Worm (Caenorhabditis elegans) whole organism, L1 larva: ENCODE measurements around the gene nspg-4.

Experiments used
- C04F5.9 ChIP-seq: sonication (generic microtip); optimal IDR thresholded peaks from 2 replicates; lab custom pipeline; 2016; ENCODE audit warnings: missing genetic modification characterization, missing compliant biosample characterization
- C16A3.4 ChIP-seq: fragments of 150-350 bp; optimal IDR thresholded peaks from 2 replicates; lab custom pipeline; 2014; ENCODE audit warnings: missing biosample characterization, missing genetic modification characterization
- C34B4.2 ChIP-seq: sonication (generic microtip); optimal IDR thresholded peaks from 2 replicates; lab custom pipeline; 2017; ENCODE audit warnings: mild to moderate bottlenecking, missing genetic modification characterization, missing compliant biosample characterization
- Y116A8C.19 ChIP-seq: sonication (generic microtip); optimal IDR thresholded peaks from 2 replicates; lab custom pipeline; 2016; ENCODE audit warnings: missing compliant biosample characterization, missing genetic modification characterization, borderline replicate concordance
- aha-1 ChIP-seq: fragments of 150-350 bp; optimal IDR thresholded peaks from 2 replicates; lab custom pipeline; 2014; ENCODE audit warnings: missing biosample characterization, missing genetic modification characterization
- blmp-1 ChIP-seq: fragments of 150-350 bp; optimal IDR thresholded peaks from 2 replicates; lab custom pipeline; 2014; ENCODE audit warnings: missing biosample characterization, missing genetic modification characterization
- ceh-63 ChIP-seq: fragments of 200-800 bp; sonication (Bioruptor generic); optimal IDR thresholded peaks from 2 replicates; lab custom pipeline; 2018; ENCODE audit warnings: mild to moderate bottlenecking, missing genetic modification characterization, missing compliant biosample characterization
- ceh-8 ChIP-seq: fragments of 200-800 bp; sonication (Bioruptor generic); optimal IDR thresholded peaks from 2 replicates; lab custom pipeline; 2018; ENCODE audit warnings: mild to moderate bottlenecking, missing genetic modification characterization, moderate library complexity, missing compliant biosample characterization
- ces-1 ChIP-seq: fragments of 150-350 bp; optimal IDR thresholded peaks from 2 replicates; lab custom pipeline; 2014; ENCODE audit warnings: missing biosample characterization, missing genetic modification reagents, missing genetic modification characterization
- dsc-1 ChIP-seq: sonication (generic microtip); optimal IDR thresholded peaks from 2 replicates; lab custom pipeline; 2016; ENCODE audit warnings: mild to moderate bottlenecking, missing genetic modification characterization, missing compliant biosample characterization
- efl-1 ChIP-seq, 4 experiments: fragments of 150-350 bp; optimal IDR thresholded peaks in 3 of 4; peaks in 1 of 4; 1 replicate in 1 of 4; 2 replicates in 3 of 4; lab custom pipeline; 2014; ENCODE audit warnings: missing biosample characterization in 2 of 4, missing genetic modification characterization in 2 of 4, missing genetic modification reagents in 2 of 4
- elt-3 ChIP-seq, 6 experiments: fragments of 150-350 bp in 1 of 6; sonication (generic microtip); optimal IDR thresholded peaks; 2 replicates each; lab custom pipeline; 2017 to 2018; ENCODE audit warnings: missing biosample characterization in 6 of 6, missing genetic modification characterization in 6 of 6, inconsistent platforms in 1 of 6
- ets-5 ChIP-seq: fragments of 200-800 bp; sonication (Bioruptor generic); IDR thresholded peaks from 2 replicates; pipeline ENCODE4 v1.3.6; 2022; ENCODE audit warnings: missing genetic modification characterization, missing compliant biosample characterization
- fkh-10 ChIP-seq: sonication (generic microtip); optimal IDR thresholded peaks from 2 replicates; lab custom pipeline; 2017; ENCODE audit warnings: missing biosample characterization, missing genetic modification reagents, missing genetic modification characterization
- fkh-4 ChIP-seq: sonication (generic microtip); optimal IDR thresholded peaks from 2 replicates; lab custom pipeline; 2016; ENCODE audit warnings: missing compliant biosample characterization, missing genetic modification characterization, borderline replicate concordance
- hlh-4 ChIP-seq: sonication (generic microtip); optimal IDR thresholded peaks from 2 replicates; lab custom pipeline; 2016; ENCODE audit warnings: mild to moderate bottlenecking, missing genetic modification characterization, missing compliant biosample characterization
- lin-13 ChIP-seq: fragments of 150-350 bp; optimal IDR thresholded peaks from 2 replicates; lab custom pipeline; 2014; ENCODE audit warnings: missing biosample characterization, missing genetic modification reagents, missing genetic modification characterization
- lir-3 ChIP-seq: sonication (generic microtip); optimal IDR thresholded peaks from 2 replicates; lab custom pipeline; 2016; ENCODE audit warnings: mild to moderate bottlenecking, missing genetic modification characterization, moderate library complexity, missing compliant biosample characterization; ENCODE audit not compliant: poor library complexity
- mdl-1 ChIP-seq, 2 experiments: fragments of 150-350 bp; optimal IDR thresholded peaks; 2 replicates each; lab custom pipeline; 2014 to 2017; ENCODE audit warnings: missing biosample characterization in 2 of 2, missing genetic modification characterization in 2 of 2, inconsistent platforms in 1 of 2
- mep-1 ChIP-seq: fragments of 150-350 bp; optimal IDR thresholded peaks from 2 replicates; lab custom pipeline; 2014; ENCODE audit warnings: missing biosample characterization, missing genetic modification characterization
- nhr-12 ChIP-seq: sonication (generic microtip); optimal IDR thresholded peaks from 2 replicates; lab custom pipeline; 2017; ENCODE audit warnings: missing biosample characterization, missing genetic modification characterization
- nhr-19 ChIP-seq: fragments of 200-800 bp; sonication (Bioruptor generic); conservative IDR thresholded peaks from 2 replicates; pipeline ENCODE4 v1.3.6; 2022; ENCODE audit warnings: missing genetic modification characterization, missing compliant biosample characterization
- nhr-85 ChIP-seq: sonication (generic microtip); peaks from one replicate; lab custom pipeline; 2016; ENCODE audit warnings: missing genetic modification characterization, inconsistent platforms, missing compliant biosample characterization
- nhr-90 ChIP-seq: sonication (generic microtip); optimal IDR thresholded peaks from 2 replicates; lab custom pipeline; 2016; ENCODE audit warnings: mild to moderate bottlenecking, missing genetic modification characterization, missing compliant biosample characterization; ENCODE audit not compliant: poor library complexity
- pag-3 ChIP-seq: sonication (generic microtip); optimal IDR thresholded peaks from 2 replicates; lab custom pipeline; 2017; ENCODE audit warnings: missing genetic modification characterization, mild to moderate bottlenecking, missing compliant biosample characterization, antibody characterized with exemption, borderline replicate concordance; ENCODE audit not compliant: insufficient read depth
- snu-23 ChIP-seq: sonication (generic microtip); optimal IDR thresholded peaks from 2 replicates; lab custom pipeline; 2016; ENCODE audit warnings: missing genetic modification characterization, missing compliant biosample characterization
- sup-37 ChIP-seq: fragments of 200-800 bp; sonication (Bioruptor generic); optimal IDR thresholded peaks from 2 replicates; lab custom pipeline; 2018; ENCODE audit warnings: mild to moderate bottlenecking, missing genetic modification characterization, missing compliant biosample characterization
- swsn-7 ChIP-seq: sonication (generic microtip); optimal IDR thresholded peaks from 2 replicates; lab custom pipeline; 2016; ENCODE audit warnings: missing genetic modification characterization, missing compliant biosample characterization
- tlp-1 ChIP-seq: fragments of 150-350 bp; optimal IDR thresholded peaks from 2 replicates; lab custom pipeline; 2014; ENCODE audit warnings: missing biosample characterization, missing genetic modification characterization
- unc-30 ChIP-seq: sonication (generic microtip); optimal IDR thresholded peaks from 2 replicates; lab custom pipeline; 2017; ENCODE audit warnings: missing biosample characterization, missing genetic modification characterization
- unc-62 ChIP-seq: fragments of 150-350 bp; optimal IDR thresholded peaks from 2 replicates; lab custom pipeline; 2014; ENCODE audit warnings: missing biosample characterization, missing genetic modification reagents, missing genetic modification characterization
- unc-98 ChIP-seq: fragments of 200-800 bp; sonication (Bioruptor generic); IDR thresholded peaks from 2 replicates; pipeline ENCODE4 v1.3.6; 2022; ENCODE audit warnings: missing genetic modification characterization, missing compliant biosample characterization
- vab-15 ChIP-seq: sonication (generic microtip); optimal IDR thresholded peaks from 2 replicates; lab custom pipeline; 2017; ENCODE audit warnings: missing genotype, mild to moderate bottlenecking, missing genetic modification characterization, missing compliant biosample characterization
- xbp-1 ChIP-seq: sonication (generic microtip); optimal IDR thresholded peaks from 2 replicates; lab custom pipeline; 2016; ENCODE audit warnings: missing genetic modification characterization, missing compliant biosample characterization
- ztf-11 ChIP-seq, 2 experiments: sonication (generic microtip); optimal IDR thresholded peaks; 2 replicates each; lab custom pipeline; 2016 to 2017; ENCODE audit warnings: missing genetic modification characterization in 2 of 2, missing biosample characterization in 1 of 2, missing compliant biosample characterization in 1 of 2

Gene nspg-4

ce11 chrX:3350306-3350705, at the start of gene nspg-4:
Gene nspg-4 (minus strand): TSS chrX:3350406.
- TF ChIP-seq nhr-19 (no peak), C34B4.2 (tag; lab: Kevin White, UChicago) (no peak), C04F5.9 (tag; lab: Kevin White, UChicago) (no peak), fkh-4 (tag; lab: Kevin White, UChicago) (no peak), sup-37 (no peak), tlp-1 (tag; lab: Kevin White, UChicago) (no peak), hlh-4 (tag; lab: Kevin White, UChicago) (no peak), nhr-12 (tag; lab: Kevin White, UChicago) (no peak), snu-23 (GFP tag; lab: Kevin White, UChicago) (no peak), xbp-1 (tag; lab: Kevin White, UChicago) (no peak), elt-3 (tag; optimal IDR thresholded peaks at IDR 0.05; lab: Kevin White, UChicago) (no peak), vab-15 (tag; lab: Kevin White, UChicago) (no peak)
- TF ChIP-seq, all 84 proteins: peak for 0

- TF ChIP-seq fkh-10 (GFP tag; lab: Kevin White, UChicago) (no peak), ztf-11 (tag; optimal IDR thresholded peaks at IDR 0.05; lab: Kevin White, UChicago) (no peak), ets-5 (GFP tag; lab: Robert Waterston, UW) (no peak), swsn-7 (no peak), C34B4.2 (tag; lab: Kevin White, UChicago) (no peak), unc-62 (no peak), mdl-1 (tag; optimal IDR thresholded peaks at IDR 0.05; lab: Kevin White, UChicago) (no peak), nhr-90 (tag; lab: Kevin White, UChicago) (no peak), blmp-1 (tag; lab: Kevin White, UChicago) (no peak), hlh-4 (tag; lab: Kevin White, UChicago) (no peak), ces-1 (GFP tag; lab: Kevin White, UChicago) (no peak), nhr-85 (tag; lab: Kevin White, UChicago) (no peak), ceh-8 (GFP tag; lab: Kevin White, UChicago) (no peak), efl-1 (optimal IDR thresholded peaks at IDR 0.05; lab: Kevin White, UChicago) (no peak), efl-1 (GFP tag; optimal IDR thresholded peaks at IDR 0.05 in 1 of 2; lab: Kevin White, UChicago) (no peak)
These were observed 49.7 kb upstream of the nspg-4 start, which contains the start of gene cht-1 for ce11 chrX:3399917-3400316. Gene cht-1 (minus strand): TSS chrX:3400017.

- TF ChIP-seq blmp-1 (tag; lab: Kevin White, UChicago) (peak; percentile 70), unc-30 (tag; lab: Kevin White, UChicago) (no peak)
These were observed 46.5 kb upstream of the nspg-4 start for ce11 chrX:3396735-3397134.

- no peak for TF ChIP-seq mep-1 (tag; lab: Kevin White, UChicago)
- TF ChIP-seq dsc-1 (tag; lab: Kevin White, UChicago): peak; percentile 71
These were observed 43.4 kb upstream of the nspg-4 start, which contains the start of gene slcf-2 for ce11 chrX:3393562-3393961. Gene slcf-2 (plus strand): TSS chrX:3393862.

- TF ChIP-seq C16A3.4 (tag; lab: Kevin White, UChicago) (no peak), ceh-8 (GFP tag; lab: Kevin White, UChicago) (no peak), unc-62 (no peak), nhr-19 (no peak), nhr-85 (tag; lab: Kevin White, UChicago) (no peak), unc-98 (GFP tag; lab: Robert Waterston, UW) (no peak), pag-3 (no peak), Y116A8C.19 (tag; lab: Kevin White, UChicago) (no peak), lir-3 (tag; lab: Kevin White, UChicago) (no peak), lin-13 (GFP tag; lab: Kevin White, UChicago) (no peak), ceh-63 (GFP tag; lab: Kevin White, UChicago) (no peak), dsc-1 (tag; lab: Kevin White, UChicago) (no peak), aha-1 (tag; lab: Kevin White, UChicago) (no peak), snu-23 (GFP tag; lab: Kevin White, UChicago) (no peak)
These were observed 35.2 kb upstream of the nspg-4 start, which contains the start of gene acp-1 for ce11 chrX:3385362-3385761. Gene acp-1 (minus strand): TSS chrX:3385462.
